Fruit fly (Drosophila melanogaster): ENCODE results near the gene CG14232.

- no peak for TF ChIP-seq CTCF (optimal IDR thresholded peaks at IDR 0.05)
- no peak for TF ChIP-seq CG8478 (optimal IDR thresholded peaks at IDR 0.05)
Measured at dm6 chrX:19716325-19716917, 12.4 kb upstream of the CG14232 start.

Data from S2 (cell line).